Fruit fly (Drosophila melanogaster) whole organism, embryonic: ENCODE results near the gene CG14631.
A peak's percentile ranks its signal among the peaks of the same experiment; 100 is the strongest.

Experiments
- CG10321 ChIP-seq: fragments of 200-800 bp; sonication (Bioruptor generic); IDR thresholded peaks from 2 replicates; pipeline ENCODE4 v1.3.6; 2022; ENCODE audit warnings: missing biosample characterization, missing genetic modification characterization
- CG10431 ChIP-seq: fragments of 200-800 bp; sonication (Bioruptor generic); optimal IDR thresholded peaks from 3 replicates; lab custom pipeline; 2018; ENCODE audit warnings: missing biosample characterization, mild to moderate bottlenecking, missing genetic modification characterization
- CG11093 ChIP-seq: fragments of 200-800 bp; sonication (Bioruptor generic); IDR thresholded peaks from 3 replicates; pipeline ENCODE4 v1.3.6; 2022; ENCODE audit warnings: missing biosample characterization, missing genetic modification characterization
- CG11695 ChIP-seq: fragments of 200-800 bp; sonication (Bioruptor generic); IDR thresholded peaks from 3 replicates; pipeline ENCODE4 v1.3.6; 2022; ENCODE audit warnings: missing biosample characterization, missing genetic modification characterization
- CG12659 ChIP-seq: fragments of 200-800 bp; sonication (Bioruptor generic); optimal IDR thresholded peaks from 3 replicates; lab custom pipeline; 2017; ENCODE audit warnings: mild to moderate bottlenecking, missing biosample characterization, missing genetic modification reagents, missing genetic modification characterization
- CG13123 ChIP-seq: fragments of 200-800 bp; sonication (Bioruptor generic); optimal IDR thresholded peaks from 2 replicates; lab custom pipeline; 2016; ENCODE audit warnings: missing biosample characterization, missing genetic modification characterization
- CG13287 ChIP-seq: fragments of 200-800 bp; sonication (Bioruptor generic); IDR thresholded peaks from 2 replicates; pipeline ENCODE4 v1.3.6; 2022; ENCODE audit warnings: missing biosample characterization, missing genetic modification characterization; ENCODE audit not compliant: partially characterized antibody
- CG14710 ChIP-seq: fragments of 200-800 bp; sonication (Bioruptor generic); optimal IDR thresholded peaks from 3 replicates; lab custom pipeline; 2019; ENCODE audit warnings: missing biosample characterization, mild to moderate bottlenecking, missing genetic modification characterization, moderate library complexity
- CG15269 ChIP-seq: fragments of 200-800 bp; sonication (Bioruptor generic); optimal IDR thresholded peaks from 2 replicates; lab custom pipeline; 2018; ENCODE audit warnings: missing biosample characterization, mild to moderate bottlenecking, missing genetic modification characterization, moderate library complexity
- CG15514 ChIP-seq: fragments of 200-800 bp; sonication (Bioruptor generic); optimal IDR thresholded peaks from 3 replicates; lab custom pipeline; 2017; ENCODE audit warnings: missing biosample characterization, missing genetic modification characterization, mild to moderate bottlenecking, moderate library complexity, missing genetic modification reagents
- CG17568 ChIP-seq: fragments of 200-800 bp; sonication (Bioruptor generic); optimal IDR thresholded peaks from 2 replicates; lab custom pipeline; 2018; ENCODE audit warnings: missing biosample characterization, mild to moderate bottlenecking, missing genetic modification characterization, moderate library complexity
- CG18011 ChIP-seq: fragments of 200-800 bp; sonication (Bioruptor generic); optimal IDR thresholded peaks from 2 replicates; lab custom pipeline; 2017; ENCODE audit warnings: missing biosample characterization, missing genetic modification characterization, mild to moderate bottlenecking, moderate library complexity, missing genotype
- CG18619 ChIP-seq: fragments of 200-800 bp; sonication (Bioruptor generic); optimal IDR thresholded peaks from 3 replicates; lab custom pipeline; 2017; ENCODE audit warnings: missing biosample characterization, mild to moderate bottlenecking, missing genetic modification characterization
- CG2116 ChIP-seq: fragments of 200-800 bp; sonication (Bioruptor generic); optimal IDR thresholded peaks from 3 replicates; lab custom pipeline; 2018; ENCODE audit warnings: missing biosample characterization, mild to moderate bottlenecking, missing genetic modification characterization
- CG2199 ChIP-seq: fragments of 200-800 bp; sonication (Bioruptor generic); IDR thresholded peaks from 3 replicates; pipeline ENCODE4 v1.3.6; 2022; ENCODE audit warnings: missing biosample characterization, missing genetic modification characterization
- CG2678 ChIP-seq: fragments of 200-800 bp; sonication (Bioruptor generic); optimal IDR thresholded peaks from 3 replicates; lab custom pipeline; 2019; ENCODE audit warnings: missing biosample characterization, mild to moderate bottlenecking, missing genetic modification characterization, moderate library complexity
- CG3995 ChIP-seq: fragments of 200-800 bp; sonication (Bioruptor generic); optimal IDR thresholded peaks from 3 replicates; lab custom pipeline; 2016; ENCODE audit warnings: missing biosample characterization, missing genetic modification characterization
- CG4328 ChIP-seq: fragments of 200-800 bp; sonication (Bioruptor generic); optimal IDR thresholded peaks from 3 replicates; lab custom pipeline; 2017; ENCODE audit warnings: missing biosample characterization, missing genetic modification reagents, missing genetic modification characterization
- CG4820 ChIP-seq: fragments of 200-800 bp; sonication (Bioruptor generic); optimal IDR thresholded peaks from 3 replicates; lab custom pipeline; 2016; ENCODE audit warnings: missing biosample characterization, missing genetic modification characterization
- CG5180 ChIP-seq: fragments of 200-800 bp; sonication (Bioruptor generic); optimal IDR thresholded peaks from 3 replicates; lab custom pipeline; 2017; ENCODE audit warnings: missing biosample characterization, missing genetic modification characterization, mild to moderate bottlenecking, moderate library complexity, missing genetic modification reagents
- CG6765 ChIP-seq: fragments of 200-800 bp; sonication (Bioruptor generic); optimal IDR thresholded peaks from 3 replicates; lab custom pipeline; 2017; ENCODE audit warnings: missing biosample characterization, mild to moderate bottlenecking, missing genetic modification characterization
- CG6791 ChIP-seq: fragments of 200-800 bp; sonication (Bioruptor generic); IDR thresholded peaks from 3 replicates; pipeline ENCODE4 v1.3.6; 2022; ENCODE audit warnings: missing biosample characterization, missing genetic modification characterization; ENCODE audit not compliant: partially characterized antibody
- CG7786 ChIP-seq: fragments of 200-800 bp; sonication (Bioruptor generic); optimal IDR thresholded peaks from 2 replicates; lab custom pipeline; 2016; ENCODE audit warnings: missing biosample characterization, missing genetic modification characterization
- CG9932 ChIP-seq: fragments of 200-800 bp; sonication (Bioruptor generic); IDR thresholded peaks from 2 replicates; pipeline ENCODE4 v1.3.6; 2022; ENCODE audit warnings: missing biosample characterization, missing genetic modification characterization
- CkIIα-i1 ChIP-seq: fragments of 200-800 bp; sonication (Bioruptor generic); IDR thresholded peaks from 2 replicates; pipeline ENCODE4 v1.3.6; 2022; ENCODE audit warnings: missing biosample characterization, missing genetic modification characterization
- Deaf1 ChIP-seq: fragments of 200-800 bp; optimal IDR thresholded peaks from 3 replicates; lab custom pipeline; 2019; ENCODE audit warnings: missing biosample characterization, mild to moderate bottlenecking, missing genetic modification characterization, moderate library complexity
- Dp ChIP-seq: fragments of 200-800 bp; sonication (Bioruptor generic); optimal IDR thresholded peaks from 2 replicates; lab custom pipeline; 2018; ENCODE audit warnings: missing biosample characterization, mild to moderate bottlenecking, missing genetic modification characterization, moderate library complexity
- Hr3 ChIP-seq: fragments of 200-800 bp; sonication (Bioruptor generic); optimal IDR thresholded peaks from 3 replicates; lab custom pipeline; 2016; ENCODE audit warnings: missing biosample characterization, missing genetic modification characterization
- MBD-R2 ChIP-seq: fragments of 200-800 bp; sonication (Bioruptor generic); IDR thresholded peaks from 2 replicates; pipeline ENCODE4 v1.3.6; 2022; ENCODE audit warnings: missing biosample characterization, missing genetic modification characterization
- MTF-1 ChIP-seq: fragments of 200-800 bp; sonication (Bioruptor generic); optimal IDR thresholded peaks from 2 replicates; lab custom pipeline; 2018; ENCODE audit warnings: missing biosample characterization, mild to moderate bottlenecking, missing genetic modification characterization, borderline replicate concordance
- Mes4 ChIP-seq: fragments of 200-800 bp; sonication (Bioruptor generic); optimal IDR thresholded peaks from 2 replicates; lab custom pipeline; 2016; ENCODE audit warnings: missing biosample characterization, missing genetic modification characterization
- NC2α ChIP-seq: fragments of 200-800 bp; sonication (Bioruptor generic); optimal IDR thresholded peaks from 2 replicates; lab custom pipeline; 2016; ENCODE audit warnings: missing biosample characterization, missing genetic modification characterization
- Oli ChIP-seq: fragments of 200-800 bp; sonication (Bioruptor generic); optimal IDR thresholded peaks from 2 replicates; lab custom pipeline; 2018; ENCODE audit warnings: missing biosample characterization, mild to moderate bottlenecking, missing genetic modification characterization, moderate library complexity
- Scr ChIP-seq: fragments of 200-800 bp; sonication (Bioruptor generic); IDR thresholded peaks from 2 replicates; pipeline ENCODE4 v1.3.6; 2022; ENCODE audit warnings: missing biosample characterization, missing genetic modification characterization; ENCODE audit not compliant: partially characterized antibody
- Ssrp ChIP-seq: fragments of 200-800 bp; sonication (Bioruptor generic); optimal IDR thresholded peaks from 2 replicates; lab custom pipeline; 2018; ENCODE audit warnings: missing biosample characterization, mild to moderate bottlenecking, missing genetic modification characterization, moderate library complexity
- aop ChIP-seq: fragments of 200-800 bp; sonication (Bioruptor generic); IDR thresholded peaks from 2 replicates; pipeline ENCODE4 v1.3.6; 2022; ENCODE audit warnings: missing biosample characterization, missing genetic modification characterization
- esg ChIP-seq: fragments of 200-800 bp; sonication (Bioruptor generic); conservative IDR thresholded peaks from 2 replicates; pipeline ENCODE4 v1.3.6; 2022; ENCODE audit warnings: missing biosample characterization, missing genetic modification characterization
- fd102C ChIP-seq: fragments of 200-800 bp; sonication (Bioruptor generic); optimal IDR thresholded peaks from 2 replicates; lab custom pipeline; 2018; ENCODE audit warnings: missing biosample characterization, mild to moderate bottlenecking, missing genetic modification characterization, moderate library complexity
- gem ChIP-seq: fragments of 200-800 bp; sonication (Bioruptor generic); optimal IDR thresholded peaks from 2 replicates; lab custom pipeline; 2019; ENCODE audit warnings: missing biosample characterization, mild to moderate bottlenecking, missing genetic modification characterization, moderate library complexity
- ham ChIP-seq: fragments of 200-800 bp; sonication (Bioruptor generic); IDR thresholded peaks from 2 replicates; pipeline ENCODE4 v1.3.6; 2022; ENCODE audit warnings: missing biosample characterization, missing genetic modification characterization
- nerfin-1 ChIP-seq: fragments of 200-800 bp; sonication (Bioruptor generic); optimal IDR thresholded peaks from 3 replicates; lab custom pipeline; 2019; ENCODE audit warnings: missing biosample characterization, mild to moderate bottlenecking, missing genetic modification characterization, moderate library complexity
- nerfin-2 ChIP-seq: fragments of 200-800 bp; sonication (Bioruptor generic); IDR thresholded peaks from 2 replicates; pipeline ENCODE4 v1.3.6; 2022; ENCODE audit warnings: missing biosample characterization, missing genetic modification characterization; ENCODE audit not compliant: partially characterized antibody
- nmo ChIP-seq: fragments of 200-800 bp; sonication (Bioruptor generic); optimal IDR thresholded peaks from 2 replicates; lab custom pipeline; 2018; ENCODE audit warnings: missing biosample characterization, mild to moderate bottlenecking, missing genetic modification characterization, moderate library complexity
- pb ChIP-seq: fragments of 200-800 bp; sonication (Bioruptor generic); optimal IDR thresholded peaks from 3 replicates; lab custom pipeline; 2016; ENCODE audit warnings: missing biosample characterization, missing genetic modification characterization
- phol ChIP-seq: fragments of 200-800 bp; sonication (Bioruptor generic); optimal IDR thresholded peaks from 3 replicates; lab custom pipeline; 2018; ENCODE audit warnings: missing biosample characterization, mild to moderate bottlenecking, missing genetic modification characterization, moderate library complexity
- row ChIP-seq: fragments of 200-800 bp; sonication (Bioruptor generic); IDR thresholded peaks from 3 replicates; pipeline ENCODE4 v1.3.6; 2022; ENCODE audit warnings: missing biosample characterization, missing genetic modification characterization
- sens ChIP-seq: fragments of 200-800 bp; sonication (Bioruptor generic); peaks from one replicate; lab custom pipeline; 2016; ENCODE audit warnings: missing biosample characterization, missing genetic modification characterization
- vvl ChIP-seq: fragments of 200-800 bp; sonication (Bioruptor generic); IDR thresholded peaks from 2 replicates; pipeline ENCODE4 v1.3.6; 2022; ENCODE audit warnings: missing biosample characterization, missing genetic modification characterization

CG14631 gene

dm6 chrX:1030478-1030877, 18.6 kb downstream of the CG14631 start, which contains the start of the genes Cdc45 and Rpp21 (continued):
- TF ChIP-seq phol (tag; lab: Kevin White, UChicago) (peak; percentile 56), vvl (GFP tag; lab: Robert Waterston, UW) (no peak), Scr (GFP tag; lab: Robert Waterston, UW) (peak; percentile 42; the same call in 1 of the 2 replicates), nerfin-1 (no peak), CG4328 (no peak), MBD-R2 (GFP tag; lab: Robert Waterston, UW) (peak; percentile 77), aop (no peak), sens (GFP tag; lab: Kevin White, UChicago) (peak; percentile 50), CG10431 (GFP tag; lab: Kevin White, UChicago) (no peak), CG11093 (GFP tag; lab: Robert Waterston, UW) (no peak), MTF-1 (no peak), CG12659 (peak; percentile 16), CG15514 (GFP tag; lab: Kevin White, UChicago) (peak; percentile 66), CG2678 (no peak), CG13123 (GFP tag; lab: Kevin White, UChicago) (no peak), ham (GFP tag; lab: Robert Waterston, UW) (no peak), CG2116 (peak; percentile 37), CG3995 (GFP tag; lab: Kevin White, UChicago) (peak; percentile 22), Mes4 (GFP tag; lab: Kevin White, UChicago) (no peak), fd102C (GFP tag; lab: Kevin White, UChicago) (no peak), CG9932 (GFP tag; lab: Robert Waterston, UW) (no peak), CG14710 (tag; lab: Kevin White, UChicago) (peak; percentile 39), Dp (peak; percentile 81), Deaf1 (no peak), Ssrp (tag; lab: Kevin White, UChicago) (no peak), CG13287 (GFP tag; lab: Robert Waterston, UW) (peak; percentile 50; the same call in 1 of the 2 replicates), row (GFP tag; lab: Robert Waterston, UW) (0 out of 3 replicates have a peak, but pooled peaks have one; percentile 16), CG17568 (no peak), CG15269 (tag; lab: Kevin White, UChicago) (no peak), CG18619 (no peak), CG2199 (no peak), nmo (GFP tag; lab: Kevin White, UChicago) (peak; percentile 38), CG7786 (GFP tag; lab: Kevin White, UChicago) (no peak), CG6791 (peak; percentile 36; the same call in 1 of the 3 replicates)

dm6 chrX:1031196-1031595, 19.4 kb downstream of the CG14631 start, which contains the start of gene CG14630:
CG14630 (plus strand) TSS chrX:1031496.
- TF ChIP-seq CG4820 (no peak), CG18011 (no peak), esg (GFP tag; lab: Robert Waterston, UW) (no peak), CG10321 (GFP tag; lab: Robert Waterston, UW) (no peak), CG13123 (GFP tag; lab: Kevin White, UChicago) (no peak), gem (no peak), CkIIα-i1 (GFP tag; lab: Robert Waterston, UW) (no peak), NC2α (GFP tag; lab: Kevin White, UChicago) (no peak), pb (GFP tag; lab: Kevin White, UChicago) (no peak), CG11695 (GFP tag; lab: Robert Waterston, UW) (no peak), Oli (tag; lab: Kevin White, UChicago) (no peak), CG5180 (GFP tag; lab: Kevin White, UChicago) (no peak), nerfin-2 (GFP tag; lab: Robert Waterston, UW) (no peak), CG6765 (GFP tag; lab: Kevin White, UChicago) (no peak), CG17568 (no peak), Hr3 (GFP tag; lab: Kevin White, UChicago) (no peak)
